Fruit fly (Drosophila melanogaster): ENCODE measurements around the gene CG7484.

- TF ChIP-seq psq (optimal IDR thresholded peaks at IDR 0.05) (no peak), insv (optimal IDR thresholded peaks at IDR 0.05) (no peak), ttk (optimal IDR thresholded peaks at IDR 0.05) (no peak), Myc (optimal IDR thresholded peaks at IDR 0.05) (no peak), Sin3A (optimal IDR thresholded peaks at IDR 0.05) (no peak)
These were observed 2.4 kb upstream of the CG7484 start for dm6 chr3L:17651717-17652651.

Data from Kc167 (cell line).